Worm (Caenorhabditis elegans) whole organism, L3 larva: ENCODE measurements around the gene cyld-1.

Source experiments
- R02D3.7 ChIP-seq: fragments of 150-350 bp; optimal IDR thresholded peaks from 2 replicates; lab custom pipeline; 2014; ENCODE audit warnings: missing biosample characterization, missing genetic modification characterization
- ZK546.5 ChIP-seq: sonication (generic microtip); optimal IDR thresholded peaks from 2 replicates; lab custom pipeline; 2017; ENCODE audit warnings: missing biosample characterization, missing genetic modification characterization
- ama-1 ChIP-seq: fragments of 150-350 bp; optimal IDR thresholded peaks from 2 replicates; lab custom pipeline; 2018
- ceh-16 ChIP-seq: sonication (generic microtip); optimal IDR thresholded peaks from 2 replicates; lab custom pipeline; 2017; ENCODE audit warnings: missing biosample characterization, missing genetic modification characterization
- ceh-82 ChIP-seq: fragments of 150-350 bp; optimal IDR thresholded peaks from 2 replicates; lab custom pipeline; 2014; ENCODE audit warnings: missing biosample characterization, missing genetic modification characterization
- egl-5 ChIP-seq: fragments of 150-350 bp; optimal IDR thresholded peaks from 2 replicates; lab custom pipeline; 2017; ENCODE audit warnings: missing biosample characterization, missing genetic modification reagents, missing genetic modification characterization, inconsistent platforms
- elt-1 ChIP-seq: fragments of 150-350 bp; optimal IDR thresholded peaks from 2 replicates; lab custom pipeline; 2014; ENCODE audit warnings: missing biosample characterization, missing genetic modification characterization
- elt-2 ChIP-seq: sonication (generic microtip); optimal IDR thresholded peaks from 2 replicates; lab custom pipeline; 2016; ENCODE audit warnings: missing genetic modification reagents, mild to moderate bottlenecking, missing genetic modification characterization, missing compliant biosample characterization
- fos-1 ChIP-seq: fragments of 150-350 bp; optimal IDR thresholded peaks from 2 replicates; lab custom pipeline; 2014; ENCODE audit warnings: missing biosample characterization, missing genetic modification characterization
- jun-1 ChIP-seq: fragments of 150-350 bp; optimal IDR thresholded peaks from 2 replicates; lab custom pipeline; 2014; ENCODE audit warnings: missing biosample characterization, missing genetic modification reagents, missing genetic modification characterization
- lin-15B ChIP-seq: fragments of 150-350 bp; optimal IDR thresholded peaks from 2 replicates; lab custom pipeline; 2014; ENCODE audit warnings: missing biosample characterization, missing genetic modification characterization
- lin-39 ChIP-seq: fragments of 150-350 bp; optimal IDR thresholded peaks from 2 replicates; lab custom pipeline; 2018; ENCODE audit warnings: missing biosample characterization, missing genetic modification reagents, missing genetic modification characterization
- lsy-12 ChIP-seq: sonication (generic microtip); optimal IDR thresholded peaks from 2 replicates; lab custom pipeline; 2016; ENCODE audit warnings: mild to moderate bottlenecking, missing genetic modification characterization, missing compliant biosample characterization
- mdl-1 ChIP-seq: fragments of 150-350 bp; optimal IDR thresholded peaks from 2 replicates; lab custom pipeline; 2014; ENCODE audit warnings: missing biosample characterization, missing genetic modification characterization
- mml-1 ChIP-seq: fragments of 150-350 bp; sonication (generic microtip); optimal IDR thresholded peaks from 3 replicates; lab custom pipeline; 2014; ENCODE audit warnings: missing biosample characterization, missing genetic modification characterization
- nfya-1 ChIP-seq: sonication (generic microtip); optimal IDR thresholded peaks from 2 replicates; lab custom pipeline; 2017; ENCODE audit warnings: missing genetic modification characterization, mild to moderate bottlenecking, missing compliant biosample characterization, antibody characterized with exemption, moderate library complexity; ENCODE audit not compliant: insufficient read depth
- nhr-11 ChIP-seq: fragments of 150-350 bp; optimal IDR thresholded peaks from 2 replicates; lab custom pipeline; 2014; ENCODE audit warnings: missing biosample characterization, missing genetic modification characterization
- nhr-12 ChIP-seq: fragments of 150-350 bp; optimal IDR thresholded peaks from 2 replicates; lab custom pipeline; 2014; ENCODE audit warnings: missing biosample characterization, missing genetic modification characterization
- nhr-23 ChIP-seq: fragments of 150-350 bp; optimal IDR thresholded peaks from 2 replicates; lab custom pipeline; 2014; ENCODE audit warnings: missing biosample characterization, missing genetic modification reagents, missing genetic modification characterization
- nhr-237 ChIP-seq: fragments of 150-350 bp; optimal IDR thresholded peaks from 2 replicates; lab custom pipeline; 2014; ENCODE audit warnings: missing biosample characterization, missing genetic modification characterization
- nhr-25 ChIP-seq: sonication (generic microtip); optimal IDR thresholded peaks from 2 replicates; lab custom pipeline; 2017; ENCODE audit warnings: missing biosample characterization, missing genetic modification characterization
- nhr-43 ChIP-seq: sonication (generic microtip); optimal IDR thresholded peaks from 2 replicates; lab custom pipeline; 2016; ENCODE audit warnings: mild to moderate bottlenecking, missing genetic modification characterization, missing compliant biosample characterization; ENCODE audit not compliant: poor library complexity, severe bottlenecking
- nhr-76 ChIP-seq: fragments of 150-350 bp; sonication (generic microtip); optimal IDR thresholded peaks from 5 replicates; lab custom pipeline; 2014; ENCODE audit warnings: missing biosample characterization, missing genetic modification characterization
- pha-4 ChIP-seq: fragments of 150-350 bp; optimal IDR thresholded peaks from 2 replicates; lab custom pipeline; 2014; ENCODE audit warnings: missing biosample characterization, missing genetic modification reagents, missing genetic modification characterization
- pqm-1 ChIP-seq: fragments of 150-350 bp; optimal IDR thresholded peaks from 2 replicates; lab custom pipeline; 2017; ENCODE audit warnings: missing biosample characterization, missing genetic modification characterization, inconsistent platforms
- sea-2 ChIP-seq: fragments of 150-350 bp; sonication (generic microtip); optimal IDR thresholded peaks from 4 replicates; lab custom pipeline; 2014; ENCODE audit warnings: missing biosample characterization, missing genetic modification reagents, missing genetic modification characterization
- skn-1 ChIP-seq: fragments of 150-350 bp; optimal IDR thresholded peaks from 2 replicates; lab custom pipeline; 2014; ENCODE audit warnings: missing biosample characterization, missing genetic modification characterization
- tbx-2 ChIP-seq: sonication (generic microtip); optimal IDR thresholded peaks from 2 replicates; lab custom pipeline; 2016; ENCODE audit warnings: mild to moderate bottlenecking, missing genetic modification characterization, missing compliant biosample characterization
- unc-62 ChIP-seq: fragments of 150-350 bp; sonication (generic microtip); optimal IDR thresholded peaks from 4 replicates; lab custom pipeline; 2014; ENCODE audit warnings: missing biosample characterization, missing genetic modification reagents, missing genetic modification characterization
- zag-1 ChIP-seq: fragments of 150-350 bp; optimal IDR thresholded peaks from 2 replicates; lab custom pipeline; 2014; ENCODE audit warnings: missing biosample characterization, missing genetic modification characterization

The cyld-1 gene

DNA sequence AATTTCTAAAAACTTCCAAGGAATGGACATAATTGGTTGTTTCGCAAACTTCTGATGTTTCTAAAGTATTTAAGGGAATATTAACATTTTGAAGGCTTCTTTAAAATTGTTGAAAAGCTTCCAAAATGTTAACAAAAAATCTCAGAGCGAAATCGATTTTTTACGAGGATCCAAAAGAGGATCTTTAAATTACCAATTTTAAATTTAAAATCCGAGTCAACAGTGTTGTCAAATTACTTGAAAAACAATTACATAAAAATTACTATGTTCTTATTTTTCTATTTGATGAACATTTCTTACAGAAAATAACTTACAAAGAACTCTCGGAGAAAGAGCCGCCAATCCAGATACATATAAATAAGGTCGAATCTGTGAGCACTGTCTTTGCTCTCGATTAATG, 33.5 kb downstream of the cyld-1 start, which contains the start of gene ZK757.10:
Gene ZK757.10, plus strand, starts transcription at position 301 of the 400 bp plus-strand sequence.
- TF ChIP-seq ceh-16 (no peak), mml-1 (tag; lab: Kevin White, UChicago) (no peak), elt-2 (tag; lab: Kevin White, UChicago) (no peak), nhr-11 (tag; lab: Kevin White, UChicago) (no peak), nhr-237 (tag; lab: Kevin White, UChicago) (no peak)

DNA sequence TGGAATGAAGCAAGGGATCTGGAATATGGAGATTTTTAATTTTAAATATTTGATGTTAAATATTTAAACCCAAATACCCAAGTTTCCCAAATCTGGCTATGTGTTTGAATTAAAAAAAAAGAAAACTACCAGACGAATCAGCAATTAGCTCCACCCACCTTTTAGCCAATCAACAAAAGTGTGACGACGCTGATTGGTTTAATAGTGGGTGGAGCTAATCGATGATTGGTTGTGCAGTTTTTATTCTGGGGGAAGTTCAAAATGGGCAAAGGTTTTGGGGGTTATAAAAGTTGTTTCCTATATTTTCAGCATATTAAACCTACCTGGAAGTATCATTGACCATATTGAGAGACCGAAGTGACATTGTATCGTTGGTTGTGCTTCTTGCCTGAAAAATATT, 35.9 kb downstream of the cyld-1 start:
- TF ChIP-seq elt-2 (tag; lab: Kevin White, UChicago) (no peak), nfya-1 (tag; lab: Kevin White, UChicago) (peak; percentile 85)

DNA sequence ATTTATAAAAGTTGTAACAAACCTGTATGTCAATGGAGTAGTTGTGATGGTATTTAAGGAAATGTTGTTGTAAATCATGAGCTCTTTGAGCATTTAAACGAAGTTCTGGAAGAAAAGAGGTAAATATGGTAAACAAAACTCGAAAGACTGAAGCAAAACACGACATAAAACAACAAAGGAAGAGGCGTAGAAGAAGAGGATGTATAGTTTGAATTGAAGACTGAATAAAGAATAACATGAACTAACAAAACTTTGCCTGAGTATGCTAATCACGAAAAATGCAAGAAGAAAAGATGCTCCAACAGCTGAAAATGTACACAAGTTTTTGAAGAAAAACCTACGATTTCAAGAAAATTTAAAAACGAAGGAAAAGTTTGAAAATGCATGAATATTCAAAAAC, 39.4 kb downstream of the cyld-1 start, which contains the start of gene ZK757.1:
Gene ZK757.1, minus strand, starts transcription at position 101 of the 400 bp plus-strand sequence.
- TF ChIP-seq nhr-25 (tag; lab: Kevin White, UChicago) = no peak
- TF ChIP-seq nhr-76 = no peak
- no peak for TF ChIP-seq pha-4
- no peak for TF ChIP-seq mdl-1 (tag; lab: Kevin White, UChicago)
- TF ChIP-seq zag-1 (tag; lab: Kevin White, UChicago) = no peak
- TF ChIP-seq sea-2 = no peak
- TF ChIP-seq nhr-11 (tag; lab: Kevin White, UChicago) = no peak

DNA sequence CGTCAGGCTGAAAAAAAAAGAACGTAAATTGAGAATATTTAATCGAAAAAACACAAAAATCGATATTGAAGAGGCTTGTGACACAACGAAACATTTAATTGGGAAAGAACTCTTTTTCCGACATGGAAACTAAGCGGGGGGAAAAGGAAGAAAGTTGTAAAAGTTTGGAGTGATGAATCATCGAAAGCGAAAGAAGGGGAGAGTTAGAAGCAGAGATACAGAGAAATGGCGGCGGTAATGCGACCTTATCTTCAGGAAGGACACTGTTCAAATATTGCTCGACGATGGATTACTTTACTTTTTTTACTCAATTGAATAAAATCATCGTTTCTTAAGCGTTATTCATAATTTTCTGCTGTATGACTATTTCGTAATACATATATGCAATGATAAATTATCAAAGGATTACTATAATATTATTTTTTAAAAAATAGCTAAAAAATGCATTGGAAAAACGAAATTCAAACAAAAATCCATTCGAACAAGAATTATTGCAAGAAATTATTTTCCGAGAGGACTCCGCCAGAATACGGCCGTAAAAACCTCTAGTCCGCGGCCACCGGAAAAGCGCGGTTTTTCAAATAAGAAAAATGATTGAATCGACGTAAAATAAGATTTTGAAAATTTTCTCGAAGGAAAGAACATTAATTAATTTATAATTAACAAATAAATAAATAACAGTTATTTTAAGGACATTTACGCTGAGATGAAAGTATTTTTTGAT, 42.5 kb downstream of the cyld-1 start, which contains the start of gene dhhc-4:
Gene dhhc-4, minus strand, starts transcription at position 13 of the 724 bp plus-strand sequence.
- TF ChIP-seq sea-2 = no peak
- peak; percentile 68 for TF ChIP-seq nfya-1 (tag; lab: Kevin White, UChicago)
- peak; percentile 20 for TF ChIP-seq pqm-1
- TF ChIP-seq egl-5 (tag; lab: Kevin White, UChicago) = peak; percentile 50
- TF ChIP-seq ceh-82 (tag; lab: Kevin White, UChicago) = peak; percentile 47
- peak; percentile 52 for TF ChIP-seq lin-15B (tag; lab: Kevin White, UChicago)
- TF ChIP-seq tbx-2 (tag; lab: Kevin White, UChicago) = peak; percentile 28
- TF ChIP-seq mdl-1 (tag; lab: Kevin White, UChicago) = no peak
- no peak for TF ChIP-seq mml-1 (tag; lab: Kevin White, UChicago)
- peak; percentile 14 for TF ChIP-seq jun-1 (tag; lab: Kevin White, UChicago)
- no peak for TF ChIP-seq nhr-23 (tag; lab: Kevin White, UChicago)
- peak; percentile 30 for TF ChIP-seq fos-1 (tag; lab: Kevin White, UChicago)
- peak; percentile 52 for TF ChIP-seq lsy-12 (tag; lab: Kevin White, UChicago)
- peak; percentile 33 for TF ChIP-seq ZK546.5 (tag; lab: Kevin White, UChicago)
- TF ChIP-seq nhr-43 = peak; percentile 86
- no peak for TF ChIP-seq nhr-76
- TF ChIP-seq unc-62 = no peak
- peak; percentile 26 for TF ChIP-seq elt-1 (tag; lab: Kevin White, UChicago)
- TF ChIP-seq R02D3.7 (tag; lab: Kevin White, UChicago) = peak; percentile 26
- no peak for TF ChIP-seq zag-1 (tag; lab: Kevin White, UChicago)
- TF ChIP-seq pha-4 = peak; percentile 11
- no peak for TF ChIP-seq nhr-237 (tag; lab: Kevin White, UChicago)
- TF ChIP-seq lin-39 (tag; lab: Kevin White, UChicago) = peak; percentile 42
- no peak for TF ChIP-seq skn-1 (tag; lab: Kevin White, UChicago)
- TF ChIP-seq elt-2 (tag; lab: Kevin White, UChicago) = peak; percentile 39
- TF ChIP-seq ama-1 (lab: Kevin White, UChicago) = peak; percentile 6

DNA sequence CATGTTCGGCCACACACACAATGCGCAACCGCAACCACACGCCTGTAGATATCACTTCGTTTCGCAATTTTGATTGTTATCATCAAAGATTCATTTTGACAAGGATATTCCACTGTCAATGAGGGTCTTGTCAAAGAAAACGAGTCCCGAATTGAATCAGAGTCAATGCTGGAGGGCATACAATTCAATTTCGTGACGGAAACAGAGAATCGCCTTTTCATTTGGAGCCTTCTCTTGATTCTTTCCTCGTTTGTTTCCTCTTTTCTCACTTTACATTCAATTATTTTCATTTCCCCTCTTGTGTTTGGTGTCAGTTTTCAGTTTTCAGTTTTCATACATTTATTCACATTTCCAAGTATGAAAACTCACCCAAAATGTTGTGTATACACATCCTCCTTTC, 43.1 kb downstream of the cyld-1 start:
- TF ChIP-seq nhr-23 (tag; lab: Kevin White, UChicago) (peak; percentile 41), jun-1 (tag; lab: Kevin White, UChicago) (no peak)

DNA sequence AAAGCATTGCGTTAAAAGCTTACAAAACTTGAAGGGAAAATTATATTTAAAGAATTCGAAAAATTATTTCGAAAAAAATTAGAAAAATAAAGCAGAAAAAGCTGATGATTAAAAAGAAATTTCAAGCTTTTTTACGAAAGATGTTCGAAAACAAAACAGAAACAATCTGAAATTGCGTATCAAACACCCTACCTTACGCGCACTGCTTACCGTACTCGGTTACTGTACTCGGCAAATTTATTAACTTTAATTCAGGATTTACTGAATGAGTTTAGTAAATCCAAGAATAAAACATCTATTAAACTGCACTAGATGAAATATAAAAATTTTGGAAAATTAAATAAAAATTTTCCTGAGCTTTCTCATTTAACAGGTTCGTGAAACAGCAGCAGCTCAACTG, 48.0 kb downstream of the cyld-1 start:
- TF ChIP-seq nhr-12 (tag; lab: Kevin White, UChicago) = no peak
- no peak for TF ChIP-seq egl-5 (tag; lab: Kevin White, UChicago)
